Worm (Caenorhabditis elegans) whole organism, young adult: ENCODE measurements around the gene srg-21.

ENCODE experiments used
- B0261.1 ChIP-seq: sonication (generic microtip); optimal IDR thresholded peaks from 2 replicates; lab custom pipeline; 2016; ENCODE audit warnings: mild to moderate bottlenecking, missing genetic modification characterization, moderate library complexity, missing compliant biosample characterization
- C06A6.2 ChIP-seq: fragments of 200-800 bp; sonication (Bioruptor generic); conservative IDR thresholded peaks from 2 replicates; pipeline ENCODE4 v1.3.6; 2022; ENCODE audit warnings: missing genetic modification characterization, missing compliant biosample characterization
- F22D6.2 ChIP-seq: sonication (generic microtip); optimal IDR thresholded peaks from 2 replicates; lab custom pipeline; 2016; ENCODE audit warnings: mild to moderate bottlenecking, missing genetic modification characterization, missing compliant biosample characterization
- F33H1.4 ChIP-seq: fragments of 200-800 bp; sonication (Bioruptor generic); IDR thresholded peaks from 2 replicates; pipeline ENCODE4 v1.3.6; 2022; ENCODE audit warnings: missing genetic modification reagents, missing genetic modification characterization, missing compliant biosample characterization
- F49E8.2 ChIP-seq: sonication (generic microtip); optimal IDR thresholded peaks from 3 replicates; lab custom pipeline; 2017; ENCODE audit warnings: missing genetic modification characterization, mild to moderate bottlenecking, missing compliant biosample characterization, antibody characterized with exemption, moderate library complexity; ENCODE audit not compliant: insufficient read depth
- F52B5.7 ChIP-seq: sonication (generic microtip); optimal IDR thresholded peaks from 2 replicates; lab custom pipeline; 2016; ENCODE audit warnings: mild to moderate bottlenecking, missing genetic modification characterization, missing compliant biosample characterization
- F57C9.4 ChIP-seq: sonication (generic microtip); optimal IDR thresholded peaks from 2 replicates; lab custom pipeline; 2017; ENCODE audit warnings: mild to moderate bottlenecking, missing genetic modification characterization, missing compliant biosample characterization
- K12H6.12 ChIP-seq: fragments of 200-800 bp; sonication (Bioruptor generic); optimal IDR thresholded peaks from 2 replicates; lab custom pipeline; 2018; ENCODE audit warnings: mild to moderate bottlenecking, missing genetic modification characterization, missing compliant biosample characterization
- T07F8.4 ChIP-seq: sonication (generic microtip); optimal IDR thresholded peaks from 2 replicates; lab custom pipeline; 2016; ENCODE audit warnings: mild to moderate bottlenecking, missing genetic modification characterization, moderate library complexity, missing compliant biosample characterization
- Y53G8AR.9 ChIP-seq: fragments of 200-800 bp; sonication (Bioruptor generic); conservative IDR thresholded peaks from 2 replicates; pipeline ENCODE4 v1.3.6; 2022; ENCODE audit warnings: missing genetic modification reagents, missing genetic modification characterization, missing compliant biosample characterization
- Y95B8A.8 ChIP-seq: fragments of 200-800 bp; sonication (Bioruptor generic); IDR thresholded peaks from 2 replicates; pipeline ENCODE4 v1.3.6; 2022; ENCODE audit warnings: missing genetic modification reagents, missing genetic modification characterization, missing compliant biosample characterization
- ama-1 ChIP-seq, 3 experiments: fragments of 150-350 bp in 1 of 3; sonication (generic microtip) in 2 of 3; optimal IDR thresholded peaks; 2 replicates each; lab custom pipeline; 2014 to 2018; ENCODE audit warnings: missing biosample characterization in 2 of 3, missing genetic modification characterization in 2 of 3, missing genetic modification reagents in 2 of 3
- aptf-3 ChIP-seq: fragments of 200-800 bp; sonication (Bioruptor generic); IDR thresholded peaks from 2 replicates; pipeline ENCODE4 v1.3.6; 2022; ENCODE audit warnings: missing genetic modification characterization, missing compliant biosample characterization
- atf-7 ChIP-seq: sonication (generic microtip); optimal IDR thresholded peaks from 2 replicates; lab custom pipeline; 2017; ENCODE audit warnings: mild to moderate bottlenecking, missing genetic modification characterization, missing compliant biosample characterization
- attf-3 ChIP-seq: fragments of 200-800 bp; sonication (Bioruptor generic); conservative IDR thresholded peaks from 2 replicates; pipeline ENCODE4 v1.3.6; 2022; ENCODE audit warnings: missing genetic modification reagents, missing genetic modification characterization, missing compliant biosample characterization
- attf-5 ChIP-seq: fragments of 200-800 bp; sonication (Bioruptor generic); optimal IDR thresholded peaks from 2 replicates; lab custom pipeline; 2018; ENCODE audit warnings: mild to moderate bottlenecking, missing genetic modification characterization, missing compliant biosample characterization
- cebp-2 ChIP-seq: fragments of 200-800 bp; sonication (Bioruptor generic); IDR thresholded peaks from 2 replicates; pipeline ENCODE4 v1.3.6; 2022; ENCODE audit warnings: missing genetic modification characterization, missing compliant biosample characterization
- ceh-27 ChIP-seq: fragments of 200-800 bp; sonication (Bioruptor generic); optimal IDR thresholded peaks from 2 replicates; lab custom pipeline; 2018; ENCODE audit warnings: mild to moderate bottlenecking, missing genetic modification characterization, moderate library complexity, missing compliant biosample characterization
- ceh-79 ChIP-seq: sonication (generic microtip); optimal IDR thresholded peaks from 2 replicates; lab custom pipeline; 2017; ENCODE audit warnings: mild to moderate bottlenecking, missing genetic modification characterization, missing compliant biosample characterization
- ceh-91 ChIP-seq: fragments of 200-800 bp; sonication (Bioruptor generic); IDR thresholded peaks from 2 replicates; pipeline ENCODE4 v1.3.6; 2022; ENCODE audit warnings: missing genetic modification reagents, missing genetic modification characterization, missing compliant biosample characterization
- chd-7 ChIP-seq: sonication (generic microtip); optimal IDR thresholded peaks from 2 replicates; lab custom pipeline; 2016; ENCODE audit warnings: mild to moderate bottlenecking, missing genetic modification characterization, moderate library complexity, missing compliant biosample characterization
- efl-1 ChIP-seq: fragments of 150-350 bp; optimal IDR thresholded peaks from 2 replicates; lab custom pipeline; 2014; ENCODE audit warnings: missing biosample characterization, missing genetic modification reagents, missing genetic modification characterization
- egl-18 ChIP-seq: fragments of 200-800 bp; sonication (Bioruptor generic); IDR thresholded peaks from 2 replicates; pipeline ENCODE4 v1.3.6; 2022; ENCODE audit warnings: missing genetic modification reagents, missing genetic modification characterization, missing compliant biosample characterization
- egl-44 ChIP-seq: fragments of 200-800 bp; sonication (Bioruptor generic); IDR thresholded peaks from 2 replicates; pipeline ENCODE4 v1.3.6; 2022; ENCODE audit warnings: missing genetic modification reagents, missing genetic modification characterization, missing compliant biosample characterization
- fkh-3 ChIP-seq: sonication (generic microtip); optimal IDR thresholded peaks from 2 replicates; lab custom pipeline; 2016; ENCODE audit warnings: mild to moderate bottlenecking, missing genetic modification characterization, missing compliant biosample characterization
- gei-17 ChIP-seq: fragments of 200-800 bp; sonication (Bioruptor generic); optimal IDR thresholded peaks from 2 replicates; lab custom pipeline; 2018; ENCODE audit warnings: mild to moderate bottlenecking, missing genetic modification characterization, missing compliant biosample characterization
- him-1 ChIP-seq: sonication (generic microtip); optimal IDR thresholded peaks from 2 replicates; lab custom pipeline; 2016; ENCODE audit warnings: missing genotype, missing genetic modification reagents, missing genetic modification characterization, missing compliant biosample characterization
- hlh-12 ChIP-seq: sonication (generic microtip); optimal IDR thresholded peaks from 2 replicates; lab custom pipeline; 2016; ENCODE audit warnings: missing genetic modification characterization, missing compliant biosample characterization
- hlh-26 ChIP-seq: fragments of 200-800 bp; sonication (Bioruptor generic); conservative IDR thresholded peaks from 2 replicates; pipeline ENCODE4 v1.3.6; 2022; ENCODE audit warnings: missing genetic modification reagents, missing genetic modification characterization, missing compliant biosample characterization
- hrde-1 ChIP-seq: sonication (generic microtip); optimal IDR thresholded peaks from 2 replicates; lab custom pipeline; 2016; ENCODE audit warnings: missing genetic modification characterization, mild to moderate bottlenecking, missing compliant biosample characterization, moderate library complexity, missing genotype, missing genetic modification reagents, borderline replicate concordance
- let-526 ChIP-seq: fragments of 200-800 bp; sonication (Bioruptor generic); IDR thresholded peaks from 2 replicates; pipeline ENCODE4 v1.3.6; 2022; ENCODE audit warnings: missing genetic modification reagents, missing genetic modification characterization, missing compliant biosample characterization
- lin-26 ChIP-seq: fragments of 200-800 bp; sonication (Bioruptor generic); IDR thresholded peaks from 2 replicates; pipeline ENCODE4 v1.3.6; 2022; ENCODE audit warnings: missing genetic modification reagents, missing genetic modification characterization, missing compliant biosample characterization
- lin-40 ChIP-seq: sonication (generic microtip); optimal IDR thresholded peaks from 2 replicates; lab custom pipeline; 2016; ENCODE audit warnings: missing genetic modification characterization, mild to moderate bottlenecking, missing compliant biosample characterization, missing genotype, missing genetic modification reagents
- lsl-1 ChIP-seq: fragments of 200-800 bp; sonication (Bioruptor generic); optimal IDR thresholded peaks from 2 replicates; lab custom pipeline; 2018; ENCODE audit warnings: mild to moderate bottlenecking, missing genetic modification characterization, moderate library complexity, missing compliant biosample characterization
- madf-10 ChIP-seq: sonication (generic microtip); optimal IDR thresholded peaks from 2 replicates; lab custom pipeline; 2016; ENCODE audit warnings: mild to moderate bottlenecking, missing genetic modification characterization, missing compliant biosample characterization
- madf-3 ChIP-seq: fragments of 200-800 bp; sonication (Bioruptor generic); IDR thresholded peaks from 2 replicates; pipeline ENCODE4 v1.3.6; 2022; ENCODE audit warnings: missing genetic modification reagents, missing genetic modification characterization, missing compliant biosample characterization
- madf-6 ChIP-seq: fragments of 200-800 bp; sonication (Bioruptor generic); IDR thresholded peaks from 2 replicates; pipeline ENCODE4 v1.3.6; 2022; ENCODE audit warnings: missing genetic modification reagents, missing genetic modification characterization, missing compliant biosample characterization
- mcd-1 ChIP-seq: fragments of 200-800 bp; sonication (Bioruptor generic); IDR thresholded peaks from 2 replicates; pipeline ENCODE4 v1.3.6; 2022; ENCODE audit warnings: missing genetic modification reagents, missing genetic modification characterization, missing compliant biosample characterization
- nfya-2 ChIP-seq: fragments of 200-800 bp; sonication (Bioruptor generic); IDR thresholded peaks from 2 replicates; pipeline ENCODE4 v1.3.6; 2022; ENCODE audit warnings: missing genetic modification reagents, missing genetic modification characterization, missing compliant biosample characterization
- nhr-80 ChIP-seq: sonication (generic microtip); optimal IDR thresholded peaks from 2 replicates; lab custom pipeline; 2016; ENCODE audit warnings: missing genetic modification characterization, missing compliant biosample characterization
- nhr-90 ChIP-seq: sonication (generic microtip); optimal IDR thresholded peaks from 2 replicates; lab custom pipeline; 2016; ENCODE audit warnings: missing genotype, mild to moderate bottlenecking, missing genetic modification characterization, missing compliant biosample characterization
- pha-4 ChIP-seq: fragments of 150-350 bp; sonication (generic microtip); optimal IDR thresholded peaks from 2 replicates; lab custom pipeline; 2014; ENCODE audit warnings: missing biosample characterization, missing genetic modification reagents, missing genetic modification characterization
- repo-1 ChIP-seq: sonication (generic microtip); optimal IDR thresholded peaks from 2 replicates; lab custom pipeline; 2017; ENCODE audit warnings: mild to moderate bottlenecking, missing genetic modification characterization, missing compliant biosample characterization
- sdz-38 ChIP-seq: sonication (generic microtip); optimal IDR thresholded peaks from 2 replicates; lab custom pipeline; 2016; ENCODE audit warnings: missing genotype, missing genetic modification characterization, missing compliant biosample characterization
- tlf-1 ChIP-seq: fragments of 200-800 bp; sonication (Bioruptor generic); optimal IDR thresholded peaks from 2 replicates; lab custom pipeline; 2018; ENCODE audit warnings: mild to moderate bottlenecking, missing genetic modification characterization, missing compliant biosample characterization
- zim-3 ChIP-seq: sonication (generic microtip); optimal IDR thresholded peaks from 2 replicates; lab custom pipeline; 2017; ENCODE audit warnings: mild to moderate bottlenecking, missing genetic modification characterization, moderate library complexity, missing compliant biosample characterization
- ztf-25 ChIP-seq: fragments of 200-800 bp; sonication (Bioruptor generic); IDR thresholded peaks from 2 replicates; pipeline ENCODE4 v1.3.6; 2022; ENCODE audit warnings: missing genetic modification reagents, missing genetic modification characterization, missing compliant biosample characterization
- ztf-26 ChIP-seq: sonication (generic microtip); optimal IDR thresholded peaks from 2 replicates; lab custom pipeline; 2017; ENCODE audit warnings: missing genetic modification characterization, missing compliant biosample characterization
- ztf-3 ChIP-seq: fragments of 200-800 bp; sonication (Bioruptor generic); optimal IDR thresholded peaks from 2 replicates; lab custom pipeline; 2018; ENCODE audit warnings: mild to moderate bottlenecking, missing genetic modification characterization, missing compliant biosample characterization
- ztf-6 ChIP-seq: fragments of 200-800 bp; sonication (Bioruptor generic); IDR thresholded peaks from 2 replicates; pipeline ENCODE4 v1.3.6; 2022; ENCODE audit warnings: missing genetic modification reagents, missing genetic modification characterization, missing compliant biosample characterization

srg-21 gene

ce11 chrII:3062222-3062621 lies 28.9 kb downstream of the srg-21 start (continued):
- TF ChIP-seq hlh-26 (no peak), gei-17 (GFP tag; lab: Kevin White, UChicago) (no peak), ceh-91 (GFP tag; lab: Robert Waterston, UW) (no peak), ama-1 (optimal IDR thresholded peaks at IDR 0.05; lab: Kevin White, UChicago) (no peak), ama-1 (GFP tag; optimal IDR thresholded peaks at IDR 0.05; lab: Kevin White, UChicago) (peak in 1 of 2 experiments; percentile 38), F49E8.2 (tag; lab: Kevin White, UChicago) (peak; percentile 18), C06A6.2 (GFP tag; lab: Robert Waterston, UW) (no peak), tlf-1 (GFP tag; lab: Kevin White, UChicago) (no peak), atf-7 (tag; lab: Kevin White, UChicago) (no peak), hrde-1 (tag; lab: Kevin White, UChicago) (peak; percentile 66), chd-7 (tag; lab: Kevin White, UChicago) (no peak), madf-10 (tag; lab: Kevin White, UChicago) (peak; percentile 54), Y95B8A.8 (peak; percentile 74; the same call in 1 of the 2 replicates), K12H6.12 (tag; lab: Kevin White, UChicago) (no peak), ztf-3 (GFP tag; lab: Kevin White, UChicago) (no peak), efl-1 (GFP tag; lab: Kevin White, UChicago) (no peak), nhr-90 (tag; lab: Kevin White, UChicago) (peak; percentile 69), F52B5.7 (tag; lab: Kevin White, UChicago) (no peak), him-1 (tag; lab: Kevin White, UChicago) (no peak), let-526 (GFP tag; lab: Robert Waterston, UW) (0 out of 2 replicates have a peak, but pooled peaks have one; percentile 20), Y53G8AR.9 (no peak; the same call in 1 of the 2 replicates), ceh-79 (no peak), sdz-38 (tag; lab: Kevin White, UChicago) (no peak), zim-3 (tag; lab: Kevin White, UChicago) (no peak), F33H1.4 (GFP tag; lab: Robert Waterston, UW) (peak; percentile 56), F57C9.4 (tag; lab: Kevin White, UChicago) (no peak), fkh-3 (tag; lab: Kevin White, UChicago) (no peak), nhr-80 (tag; lab: Kevin White, UChicago) (peak; percentile 12), madf-6 (GFP tag; lab: Robert Waterston, UW) (peak; percentile 73), egl-18 (GFP tag; lab: Robert Waterston, UW) (no peak), aptf-3 (no peak), ceh-27 (GFP tag; lab: Kevin White, UChicago) (no peak), repo-1 (tag; lab: Kevin White, UChicago) (no peak), pha-4 (tag; lab: Kevin White, UChicago) (no peak), egl-44 (GFP tag; lab: Robert Waterston, UW) (no peak), B0261.1 (tag; lab: Kevin White, UChicago) (peak; percentile 94), lsl-1 (peak; percentile 46), attf-5 (GFP tag; lab: Kevin White, UChicago) (no peak), nfya-2 (GFP tag; lab: Robert Waterston, UW) (no peak), lin-40 (tag; lab: Kevin White, UChicago) (peak; percentile 48), attf-3 (GFP tag; lab: Robert Waterston, UW) (no peak), madf-3 (no peak), lin-26 (GFP tag; lab: Robert Waterston, UW) (no peak; the same call in 1 of the 2 replicates), mcd-1 (GFP tag; lab: Robert Waterston, UW) (peak; percentile 54), cebp-2 (GFP tag; lab: Robert Waterston, UW) (no peak), ztf-26 (tag; lab: Kevin White, UChicago) (peak; percentile 47), ztf-6 (GFP tag; lab: Robert Waterston, UW) (0 out of 2 replicates have a peak, but pooled peaks have one; percentile 21), T07F8.4 (tag; lab: Kevin White, UChicago) (peak; percentile 26), hlh-12 (tag; lab: Kevin White, UChicago) (no peak), ztf-25 (GFP tag; lab: Robert Waterston, UW) (no peak), F22D6.2 (tag; lab: Kevin White, UChicago) (no peak)
